Worm (Caenorhabditis elegans): ENCODE data around the gene W03B1.9.

ce11 chrIV:4398890-4399289 is 42.1 kb upstream of the W03B1.9 start:
- TF ChIP-seq ZK546.5 (tag; optimal IDR thresholded peaks at IDR 0.05) = no peak
- TF ChIP-seq unc-62 (GFP tag; optimal IDR thresholded peaks at IDR 0.05) = no peak
- TF ChIP-seq crh-2 (tag; optimal IDR thresholded peaks at IDR 0.05) = no peak
- no peak for TF ChIP-seq R02D3.7 (tag; optimal IDR thresholded peaks at IDR 0.05)
- no peak for TF ChIP-seq nhr-10 (tag; optimal IDR thresholded peaks at IDR 0.05)

Measured in whole organism, L2 larva.